Fruit fly (Drosophila melanogaster): ENCODE data around the gene CG12708.

CG12708 gene

DNA sequence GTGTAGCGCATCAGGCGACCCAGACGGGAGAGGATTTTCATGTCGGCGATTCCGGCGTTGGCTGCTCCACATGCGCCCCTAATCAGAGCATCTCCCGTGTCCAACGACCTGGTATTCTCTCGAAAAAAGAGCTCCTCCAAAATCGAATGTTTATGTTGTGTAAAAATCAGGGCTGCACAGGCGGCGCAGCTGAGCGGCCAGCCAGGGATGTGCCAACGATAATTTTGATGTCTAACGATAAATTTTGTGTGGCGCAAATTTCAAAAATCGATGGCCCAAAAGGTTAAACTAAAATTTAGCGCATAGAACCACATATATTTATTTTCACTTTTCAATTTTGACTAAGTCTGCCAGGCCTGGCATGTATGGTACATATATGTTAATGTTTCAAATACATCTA is 25.8 kb downstream of the CG12708 start, which contains the start of gene CG9240 (continued):
- TF ChIP-seq CG10267 (tag; optimal IDR thresholded peaks at IDR 0.05) (peak; percentile 4), lola (GFP tag; optimal IDR thresholded peaks at IDR 0.05) (no peak), Dad (GFP tag; optimal IDR thresholded peaks at IDR 0.05) (no peak), Fer1 (GFP tag; optimal IDR thresholded peaks at IDR 0.05) (no peak), MBD-R2 (GFP tag; IDR thresholded peaks at IDR 0.05) (peak; percentile 87), CG17361 (GFP tag; IDR thresholded peaks at IDR 0.05) (no peak), Max (GFP tag; optimal IDR thresholded peaks at IDR 0.05) (no peak), gfzf (GFP tag; optimal IDR thresholded peaks at IDR 0.05) (peak; percentile 19), Pdp1 (GFP tag; optimal IDR thresholded peaks at IDR 0.05) (peak in 1 of 2 experiments; percentile 84), CG2889 (GFP tag; IDR thresholded peaks at IDR 0.05) (no peak), Dek (tag; optimal IDR thresholded peaks at IDR 0.05) (no peak), CG13287 (GFP tag; IDR thresholded peaks at IDR 0.05; ENCODE audit: partially characterized antibody) (peak; percentile 32; the same call in 1 of the 2 replicates), dimm (GFP tag; IDR thresholded peaks at IDR 0.05) (no peak), CG14710 (tag; optimal IDR thresholded peaks at IDR 0.05) (peak; percentile 10), crp (GFP tag; optimal IDR thresholded peaks at IDR 0.05) (peak in 1 of 2 experiments; percentile 87), CG17829 (tag; optimal IDR thresholded peaks at IDR 0.05) (peak; percentile 18), zfh1 (GFP tag; IDR thresholded peaks at IDR 0.05) (0 out of 3 replicates have a peak, but pooled peaks have one; percentile 28), Hr78 (GFP tag; optimal IDR thresholded peaks at IDR 0.05) (no peak), E2f2 (GFP tag; IDR thresholded peaks at IDR 0.05) (peak; percentile 94), D19B (GFP tag; optimal IDR thresholded peaks at IDR 0.05) (no peak), CG9215 (GFP tag; IDR thresholded peaks at IDR 0.05) (no peak), Taf1 (GFP tag; IDR thresholded peaks at IDR 0.05) (no peak), tup (GFP tag; optimal IDR thresholded peaks at IDR 0.05) (no peak), MESR4 (GFP tag; optimal IDR thresholded peaks at IDR 0.05) (peak; percentile 56), CG17186 (GFP tag; optimal IDR thresholded peaks at IDR 0.05) (peak; percentile 42), HmgZ (tag; optimal IDR thresholded peaks at IDR 0.05) (peak; percentile 44), CG11247 (GFP tag; IDR thresholded peaks at IDR 0.05) (no peak), bigmax (GFP tag; optimal IDR thresholded peaks at IDR 0.05) (no peak), CG17385 (GFP tag; optimal IDR thresholded peaks at IDR 0.05) (no peak), CG3281 (GFP tag; optimal IDR thresholded peaks at IDR 0.05) (peak; percentile 25), CG18599 (GFP tag; optimal IDR thresholded peaks at IDR 0.05) (no peak), Scr (GFP tag; IDR thresholded peaks at IDR 0.05; ENCODE audit: partially characterized antibody) (peak; percentile 25; the same call in 1 of the 2 replicates), crol (GFP tag; IDR thresholded peaks at IDR 0.05) (no peak), Dll (GFP tag; IDR thresholded peaks at IDR 0.05; ENCODE audit: partially characterized antibody) (peak; percentile 46; the same call in 1 of the 4 replicates), Sry-δ (GFP tag; optimal IDR thresholded peaks at IDR 0.05) (peak; percentile 47), slbo (GFP tag; IDR thresholded peaks at IDR 0.05) (0 out of 2 replicates have a peak, but pooled peaks have one; percentile 28), Bgb (GFP tag; IDR thresholded peaks at IDR 0.05; ENCODE audit: partially characterized antibody) (0 out of 2 replicates have a peak, but pooled peaks have one; percentile 16), sens-2 (GFP tag; IDR thresholded peaks at IDR 0.05) (no peak), CG11723 (GFP tag; optimal IDR thresholded peaks at IDR 0.05) (no peak), CG14050 (GFP tag; IDR thresholded peaks at IDR 0.05) (no peak), Doc2 (GFP tag; IDR thresholded peaks at IDR 0.05) (no peak), HLH4C (GFP tag; IDR thresholded peaks at IDR 0.05; ENCODE audit: partially characterized antibody) (peak; percentile 35; the same call in 1 of the 3 replicates), stc (GFP tag; IDR thresholded peaks at IDR 0.05) (no peak), trem (tag; optimal IDR thresholded peaks at IDR 0.05) (peak; percentile 5), CG12769 (tag; optimal IDR thresholded peaks at IDR 0.05) (peak; percentile 5), org-1 (GFP tag; optimal IDR thresholded peaks at IDR 0.05) (no peak), CG13894 (tag; optimal IDR thresholded peaks at IDR 0.05) (peak; percentile 36), CG7928 (GFP tag; optimal IDR thresholded peaks at IDR 0.05) (peak; percentile 98), ato (GFP tag; IDR thresholded peaks at IDR 0.05; ENCODE audit: partially characterized antibody) (peak; percentile 22; the same call in 1 of the 2 replicates)
